Fruit fly (Drosophila melanogaster): Measurements from ENCODE around the gene mab-21.
A peak's percentile ranks its signal among the peaks of the same experiment; 100 is the strongest.

The mab-21 gene

DNA sequence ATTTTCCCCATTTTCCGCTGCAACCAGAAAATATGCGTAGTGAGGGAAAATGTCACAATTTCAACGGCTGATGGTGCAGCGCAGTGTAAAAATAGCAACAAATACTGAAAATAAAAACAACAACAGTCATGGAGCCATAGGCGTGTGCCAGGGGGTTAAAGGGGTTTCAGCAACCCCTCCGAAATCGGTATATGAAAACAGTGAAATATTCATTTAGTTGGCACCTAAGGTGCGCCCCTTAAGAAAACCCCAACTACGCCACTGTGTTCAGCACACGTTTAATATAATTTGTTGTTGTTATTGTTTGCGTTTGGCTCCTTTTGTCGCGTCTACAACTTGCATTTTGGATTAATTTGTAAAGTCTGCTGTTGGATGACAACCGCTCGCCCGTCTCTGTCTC lies 41.0 kb downstream of the mab-21 start (continued):
- TF ChIP-seq pan (optimal IDR thresholded peaks at IDR 0.05) (no peak), pan (GFP tag; optimal IDR thresholded peaks at IDR 0.05 in 1 of 2, IDR thresholded peaks at IDR 0.05 in 1 of 2) (no peak), toy (GFP tag; IDR thresholded peaks at IDR 0.05) (no peak), pfk (GFP tag; optimal IDR thresholded peaks at IDR 0.05) (no peak), Ravus (GFP tag; IDR thresholded peaks at IDR 0.05) (no peak), CG3726 (GFP tag; IDR thresholded peaks at IDR 0.05) (no peak), CG12744 (GFP tag; optimal IDR thresholded peaks at IDR 0.05) (no peak), prd (optimal IDR thresholded peaks at IDR 0.05) (no peak), prd (GFP tag; IDR thresholded peaks at IDR 0.05) (peak; percentile 63), salm (tag; optimal IDR thresholded peaks at IDR 0.05) (no peak), dysf (GFP tag; IDR thresholded peaks at IDR 0.05) (peak; percentile 49), z (GFP tag; IDR thresholded peaks at IDR 0.05) (no peak), mirr (GFP tag; optimal IDR thresholded peaks at IDR 0.05) (no peak), ERR (GFP tag; optimal IDR thresholded peaks at IDR 0.05) (no peak), grn (GFP tag; optimal IDR thresholded peaks at IDR 0.05) (no peak), CG7839 (tag; optimal IDR thresholded peaks at IDR 0.05) (peak; percentile 19), CG30431 (GFP tag; optimal IDR thresholded peaks at IDR 0.05) (peak; percentile 44), CG11504 (tag; optimal IDR thresholded peaks at IDR 0.05) (peak; percentile 37), Dp (GFP tag; optimal IDR thresholded peaks at IDR 0.05) (no peak), CG15011 (GFP tag; optimal IDR thresholded peaks at IDR 0.05) (no peak), odd (GFP tag; optimal IDR thresholded peaks at IDR 0.05) (no peak), Scr (GFP tag; IDR thresholded peaks at IDR 0.05; ENCODE audit: partially characterized antibody) (no peak), gcm (GFP tag; optimal IDR thresholded peaks at IDR 0.05) (no peak), CG10209 (GFP tag; optimal IDR thresholded peaks at IDR 0.05) (no peak), CG2116 (GFP tag; optimal IDR thresholded peaks at IDR 0.05) (no peak), tgo (GFP tag; IDR thresholded peaks at IDR 0.05) (no peak), gro (GFP tag; optimal IDR thresholded peaks at IDR 0.05) (no peak), h (optimal IDR thresholded peaks at IDR 0.05) (no peak), HLH3B (GFP tag; IDR thresholded peaks at IDR 0.05) (peak; percentile 63), Hmr (GFP tag; optimal IDR thresholded peaks at IDR 0.05) (no peak), CG4854 (GFP tag; optimal IDR thresholded peaks at IDR 0.05) (no peak), ttk (GFP tag; IDR thresholded peaks at IDR 0.05) (peak; percentile 60), CG16863 (GFP tag; optimal IDR thresholded peaks at IDR 0.05) (peak; percentile 49), Ets65A (GFP tag) (peak; percentile 88), CG7987 (GFP tag; optimal IDR thresholded peaks at IDR 0.05) (no peak), CG10979 (tag; optimal IDR thresholded peaks at IDR 0.05) (peak; percentile 46), so (GFP tag; IDR thresholded peaks at IDR 0.05) (peak; percentile 47; the same call in 1 of the 3 replicates), sug (tag; optimal IDR thresholded peaks at IDR 0.05) (no peak), aop (GFP tag; IDR thresholded peaks at IDR 0.05) (no peak), slou (GFP tag; optimal IDR thresholded peaks at IDR 0.05) (no peak), Hr39 (optimal IDR thresholded peaks at IDR 0.05) (no peak), zen2 (GFP tag; IDR thresholded peaks at IDR 0.05; ENCODE audit: partially characterized antibody) (no peak), her (GFP tag; optimal IDR thresholded peaks at IDR 0.05) (no peak), dan (GFP tag; IDR thresholded peaks at IDR 0.05) (no peak), fd3F (GFP tag; optimal IDR thresholded peaks at IDR 0.05) (no peak), CG14441 (GFP tag; IDR thresholded peaks at IDR 0.05) (peak; percentile 55; the same call in 1 of the 2 replicates), ci (GFP tag; IDR thresholded peaks at IDR 0.05) (peak; percentile 85), CG12659 (GFP tag; optimal IDR thresholded peaks at IDR 0.05) (peak; percentile 14), CG2875 (GFP tag; optimal IDR thresholded peaks at IDR 0.05) (peak; percentile 20), CG30403 (GFP tag; optimal IDR thresholded peaks at IDR 0.05) (peak; percentile 27), Kr (GFP tag; optimal IDR thresholded peaks at IDR 0.05) (no peak), org-1 (GFP tag; optimal IDR thresholded peaks at IDR 0.05) (no peak), H15 (GFP tag; IDR thresholded peaks at IDR 0.05) (no peak), slp2 (GFP tag; optimal IDR thresholded peaks at IDR 0.05) (no peak)
